Worm (Caenorhabditis elegans): ENCODE data around the gene str-30.

str-30 gene

ce11 chrV:3704688-3705087 is 20.2 kb upstream of the str-30 start, which contains the start of gene lin-40:
Gene lin-40, plus strand, starts transcription at chrV:3704988.
- TF ChIP-seq hlh-8 (tag; optimal IDR thresholded peaks at IDR 0.05) (no peak), pqm-1 (tag; optimal IDR thresholded peaks at IDR 0.05) (no peak), odd-2 (tag; optimal IDR thresholded peaks at IDR 0.05) (no peak), pha-4 (tag; optimal IDR thresholded peaks at IDR 0.05) (no peak), hlh-15 (tag; optimal IDR thresholded peaks at IDR 0.05) (no peak), ceh-48 (tag; optimal IDR thresholded peaks at IDR 0.05) (no peak), ref-2 (tag; optimal IDR thresholded peaks at IDR 0.05) (no peak), hlh-6 (tag; optimal IDR thresholded peaks at IDR 0.05) (no peak), lin-11 (tag; optimal IDR thresholded peaks at IDR 0.05) (no peak), sox-4 (tag; optimal IDR thresholded peaks at IDR 0.05) (no peak)

ce11 chrV:3706167-3706566 is 18.7 kb upstream of the str-30 start:
- TF ChIP-seq pax-1 (tag; optimal IDR thresholded peaks at IDR 0.05) (no peak), elt-4 (tag; optimal IDR thresholded peaks at IDR 0.05) (no peak), tbx-2 (tag; optimal IDR thresholded peaks at IDR 0.05) (no peak), syd-9 (tag; optimal IDR thresholded peaks at IDR 0.05) (no peak), ceh-6 (GFP tag; optimal IDR thresholded peaks at IDR 0.05) (no peak), pros-1 (tag; optimal IDR thresholded peaks at IDR 0.05) (no peak), che-1 (tag; optimal IDR thresholded peaks at IDR 0.05) (no peak), tbx-7 (tag; optimal IDR thresholded peaks at IDR 0.05) (no peak), sdc-2 (tag; optimal IDR thresholded peaks at IDR 0.05) (no peak), ceh-24 (tag; optimal IDR thresholded peaks at IDR 0.05) (no peak), hlh-6 (tag; optimal IDR thresholded peaks at IDR 0.05) (no peak), dmd-4 (tag; optimal IDR thresholded peaks at IDR 0.05; ENCODE audit: borderline replicate concordance) (no peak), lin-11 (tag; optimal IDR thresholded peaks at IDR 0.05) (no peak)

DNA sequence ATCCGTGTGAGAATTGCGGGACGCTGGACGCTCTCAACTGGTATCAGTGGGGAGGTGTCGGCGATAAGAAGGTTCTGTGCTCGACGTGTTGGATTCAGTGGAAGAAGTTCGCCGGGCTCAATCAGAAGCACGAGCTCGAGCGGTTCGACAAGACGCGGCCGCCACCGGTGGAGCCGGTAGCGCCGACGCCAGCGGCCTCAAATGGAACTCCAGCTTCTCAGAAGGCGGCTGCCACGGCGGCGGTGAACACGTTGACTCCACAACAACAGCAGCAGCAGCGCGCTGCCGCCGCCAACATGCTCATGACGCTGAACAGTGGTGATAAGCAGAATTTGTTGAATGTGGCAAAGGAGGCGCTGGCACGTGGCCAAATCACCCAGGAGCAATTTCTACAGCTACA is 18.0 kb upstream of the str-30 start:
- no peak for TF ChIP-seq ceh-6 (GFP tag; optimal IDR thresholded peaks at IDR 0.05)
- TF ChIP-seq ceh-34 (tag; optimal IDR thresholded peaks at IDR 0.05), result no peak

DNA sequence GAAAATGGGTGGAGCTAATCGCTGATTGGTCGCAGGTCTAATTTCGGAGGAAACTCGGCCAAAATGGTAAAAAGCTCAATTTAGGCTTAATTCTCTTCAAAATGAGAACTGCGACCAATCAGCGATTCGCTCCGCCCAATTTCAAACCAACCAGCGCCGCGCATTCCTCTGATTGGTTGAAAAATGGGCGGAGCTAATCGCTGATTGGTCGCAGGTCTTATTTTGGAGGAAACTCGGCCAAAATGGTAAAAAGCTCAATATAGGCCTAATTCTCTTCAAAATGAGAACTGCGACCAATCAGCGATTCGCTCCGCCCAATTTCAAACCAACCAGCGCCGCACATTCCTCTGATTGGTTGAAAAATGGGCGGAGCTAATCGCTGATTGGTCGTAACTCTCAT is 17.3 kb upstream of the str-30 start:
- peak; percentile 87 for TF ChIP-seq nfya-1 (tag; optimal IDR thresholded peaks at IDR 0.05)

DNA sequence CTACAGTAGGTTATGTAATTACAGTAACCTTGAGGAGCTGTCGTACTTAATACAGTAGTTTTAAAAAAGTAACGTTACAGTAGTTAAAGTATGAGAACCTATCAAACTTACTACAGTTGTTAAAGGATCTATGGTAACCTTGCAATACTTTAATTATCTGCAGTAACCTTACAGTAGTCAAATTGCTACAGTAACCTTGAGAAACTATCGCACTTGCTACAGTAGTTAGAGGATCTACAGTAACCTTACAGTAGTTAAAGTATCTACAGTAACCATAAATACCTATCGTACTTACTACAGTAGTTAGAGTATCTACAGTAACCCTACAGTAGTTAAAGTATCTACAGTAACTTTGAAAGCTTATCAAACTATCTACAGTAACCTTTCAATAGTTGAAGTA is 13.3 kb upstream of the str-30 start:
- TF ChIP-seq che-1 (tag; optimal IDR thresholded peaks at IDR 0.05) (no peak), K02D7.2 (tag; optimal IDR thresholded peaks at IDR 0.05) (no peak), elt-4 (tag; optimal IDR thresholded peaks at IDR 0.05) (no peak), npax-4 (tag; optimal IDR thresholded peaks at IDR 0.05) (no peak), ceh-2 (tag; optimal IDR thresholded peaks at IDR 0.05) (no peak), hlh-13 (GFP tag; optimal IDR thresholded peaks at IDR 0.05) (no peak), ets-4 (tag; optimal IDR thresholded peaks at IDR 0.05) (no peak), Y22D7AL.16 (tag; optimal IDR thresholded peaks at IDR 0.05) (no peak), ceh-30 (tag; optimal IDR thresholded peaks at IDR 0.05) (no peak), rnt-1 (tag; optimal IDR thresholded peaks at IDR 0.05) (no peak), syd-9 (tag; optimal IDR thresholded peaks at IDR 0.05) (no peak), gmeb-2 (tag; optimal IDR thresholded peaks at IDR 0.05) (no peak), pag-3 (tag; optimal IDR thresholded peaks at IDR 0.05; ENCODE audit: borderline replicate concordance) (no peak), sdc-2 (tag; optimal IDR thresholded peaks at IDR 0.05) (no peak), pax-1 (tag; optimal IDR thresholded peaks at IDR 0.05) (no peak), tbx-2 (tag; optimal IDR thresholded peaks at IDR 0.05) (no peak), ceh-48 (tag; optimal IDR thresholded peaks at IDR 0.05) (no peak), ceh-34 (tag; optimal IDR thresholded peaks at IDR 0.05) (no peak)

DNA sequence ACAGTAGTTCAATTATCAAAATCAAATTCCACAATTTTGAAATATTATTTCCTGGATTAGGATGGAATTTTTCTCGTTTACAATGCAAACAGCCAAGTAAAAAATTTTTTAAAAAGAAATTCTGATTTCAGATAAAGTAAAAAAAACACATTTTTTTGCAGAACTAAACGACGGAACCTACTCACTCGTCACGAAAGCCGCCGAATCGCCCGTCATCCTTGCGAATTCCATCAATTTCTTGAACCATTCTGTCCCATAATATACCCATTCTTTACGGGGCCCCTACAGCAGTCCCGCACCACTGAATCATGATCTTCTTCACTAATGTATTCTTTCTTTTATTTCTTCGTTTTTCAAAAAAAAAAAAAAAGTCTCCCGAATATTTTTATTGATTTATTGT is 12.7 kb upstream of the str-30 start:
- TF ChIP-seq tbx-2 (tag; optimal IDR thresholded peaks at IDR 0.05) (no peak), dve-1 (tag; optimal IDR thresholded peaks at IDR 0.05) (no peak), odd-2 (tag; optimal IDR thresholded peaks at IDR 0.05) (no peak), sox-2 (GFP tag; IDR thresholded peaks at IDR 0.05) (no peak), pha-2 (tag; optimal IDR thresholded peaks at IDR 0.05) (no peak), C08G9.2 (tag; optimal IDR thresholded peaks at IDR 0.05) (no peak), fkh-6 (tag; optimal IDR thresholded peaks at IDR 0.05) (no peak), unc-3 (GFP tag; conservative IDR thresholded peaks at IDR 0.05) (no peak), unc-3 (tag; optimal IDR thresholded peaks at IDR 0.05) (no peak), npax-4 (tag; optimal IDR thresholded peaks at IDR 0.05) (no peak), tbx-7 (tag; optimal IDR thresholded peaks at IDR 0.05) (no peak), ets-4 (tag; optimal IDR thresholded peaks at IDR 0.05) (no peak), ceh-24 (tag; optimal IDR thresholded peaks at IDR 0.05) (no peak), K02D7.2 (tag; optimal IDR thresholded peaks at IDR 0.05) (no peak), ceh-48 (tag; optimal IDR thresholded peaks at IDR 0.05) (no peak), pag-3 (tag; optimal IDR thresholded peaks at IDR 0.05; ENCODE audit: borderline replicate concordance) (no peak)
